Worm (Caenorhabditis elegans): ENCODE data around the gene C16D9.4.

- no peak for TF ChIP-seq snpc-4 (tag; optimal IDR thresholded peaks at IDR 0.05)
- TF ChIP-seq F49E8.2 (tag; optimal IDR thresholded peaks at IDR 0.05; ENCODE audit: borderline replicate concordance): no peak
- no peak for TF ChIP-seq ceh-82 (tag; optimal IDR thresholded peaks at IDR 0.05)
- no peak for TF ChIP-seq mdl-1 (tag; optimal IDR thresholded peaks at IDR 0.05)
- TF ChIP-seq unc-130 (GFP tag; optimal IDR thresholded peaks at IDR 0.05): no peak
- TF ChIP-seq lin-13 (GFP tag; optimal IDR thresholded peaks at IDR 0.05): no peak
These were observed 30.7 kb downstream of the C16D9.4 start for ce11 chrV:8211993-8212392.
